Fruit fly (Drosophila melanogaster): Measurements from ENCODE around the gene ebo.

DNA sequence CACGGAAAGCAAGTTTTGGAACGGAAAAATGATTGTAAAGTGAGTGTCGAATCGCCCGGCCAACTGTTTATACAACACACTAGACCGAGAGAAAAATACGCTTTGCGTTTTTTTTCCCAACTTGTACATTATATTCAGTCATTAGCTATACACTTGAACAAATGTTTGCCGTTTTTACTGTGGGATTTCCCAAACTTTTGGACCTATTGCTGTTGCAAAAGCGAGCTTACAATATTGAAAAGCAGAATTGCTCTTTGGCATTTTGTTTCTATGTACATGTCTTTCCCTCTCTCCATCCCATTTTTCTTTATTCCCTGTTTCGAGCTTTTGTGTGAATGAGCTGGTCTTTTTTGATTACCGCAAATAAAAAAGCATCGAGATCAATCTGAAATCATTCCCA, 21.0 kb upstream of the ebo start:
- TF ChIP-seq svp (GFP tag) (peak; percentile 89), CG34406 (GFP tag; optimal IDR thresholded peaks at IDR 0.05) (no peak), Smox (GFP tag; optimal IDR thresholded peaks at IDR 0.05) (no peak), CG10631 (GFP tag; optimal IDR thresholded peaks at IDR 0.05) (no peak)
